Worm (Caenorhabditis elegans): ENCODE data around the gene mam-1.

The mam-1 gene

ce11 chrX:864293-864731 lies 23.9 kb downstream of the mam-1 start (continued):
- TF ChIP-seq snpc-4 (GFP tag; optimal IDR thresholded peaks at IDR 0.05) (no peak), snpc-4 (tag; optimal IDR thresholded peaks at IDR 0.05) (no peak), somi-1 (GFP tag; optimal IDR thresholded peaks at IDR 0.05) (peak; percentile 53), K11D2.4 (GFP tag; IDR thresholded peaks at IDR 0.05) (no peak; the same call in 1 of the 2 replicates), tbp1 (GFP tag; optimal IDR thresholded peaks at IDR 0.05) (no peak), die-1 (tag; optimal IDR thresholded peaks at IDR 0.05) (peak; percentile 31), let-526 (GFP tag; IDR thresholded peaks at IDR 0.05) (no peak), tbx-9 (tag; optimal IDR thresholded peaks at IDR 0.05; ENCODE audit: borderline replicate concordance) (no peak), ccch-3 (GFP tag; optimal IDR thresholded peaks at IDR 0.05) (no peak), ceh-100 (GFP tag; IDR thresholded peaks at IDR 0.05) (no peak), sdz-38 (tag; optimal IDR thresholded peaks at IDR 0.05) (no peak), T07F8.4 (tag; optimal IDR thresholded peaks at IDR 0.05) (no peak), nhr-179 (tag; optimal IDR thresholded peaks at IDR 0.05) (no peak), nfya-2 (GFP tag; IDR thresholded peaks at IDR 0.05) (no peak), rec-8 (tag; optimal IDR thresholded peaks at IDR 0.05) (no peak), ztf-26 (tag; optimal IDR thresholded peaks at IDR 0.05) (peak; percentile 84), snpc-3.4 (tag; optimal IDR thresholded peaks at IDR 0.05) (no peak), attf-5 (GFP tag; optimal IDR thresholded peaks at IDR 0.05) (no peak), lin-26 (GFP tag; IDR thresholded peaks at IDR 0.05) (peak; percentile 72; the same call in 1 of the 2 replicates), lin-40 (tag; optimal IDR thresholded peaks at IDR 0.05) (peak; percentile 80), F57A8.1 (GFP tag; optimal IDR thresholded peaks at IDR 0.05) (no peak), egl-44 (GFP tag; IDR thresholded peaks at IDR 0.05) (no peak), tlf-1 (GFP tag; optimal IDR thresholded peaks at IDR 0.05) (no peak), ztf-22 (GFP tag; optimal IDR thresholded peaks at IDR 0.05) (no peak), B0336.3 (GFP tag; IDR thresholded peaks at IDR 0.05) (no peak), repo-1 (tag; optimal IDR thresholded peaks at IDR 0.05) (no peak)

ce11 chrX:863478-863877 lies 24.7 kb downstream of the mam-1 start, which contains the start of gene cdo-1:
TSS of gene cdo-1 (minus strand) at chrX:863578.
- TF ChIP-seq ZK185.1 (tag; optimal IDR thresholded peaks at IDR 0.05; ENCODE audit: poor library complexity, severe bottlenecking) (no peak), snpc-3.4 (tag; optimal IDR thresholded peaks at IDR 0.05) (no peak), ztf-3 (GFP tag; optimal IDR thresholded peaks at IDR 0.05) (no peak), Y67H2A.10 (GFP tag; conservative IDR thresholded peaks at IDR 0.05) (no peak), somi-1 (GFP tag; optimal IDR thresholded peaks at IDR 0.05) (no peak), dpff-1 (tag; optimal IDR thresholded peaks at IDR 0.05) (no peak), nhr-80 (tag; optimal IDR thresholded peaks at IDR 0.05) (no peak), B0261.1 (tag; optimal IDR thresholded peaks at IDR 0.05) (no peak), snpc-1.1 (tag; optimal IDR thresholded peaks at IDR 0.05; ENCODE audit: insufficient read depth) (no peak), hlh-12 (tag; optimal IDR thresholded peaks at IDR 0.05) (no peak), egl-18 (GFP tag; IDR thresholded peaks at IDR 0.05) (no peak)

ce11 chrX:861378-861777 lies 26.8 kb downstream of the mam-1 start:
- TF ChIP-seq C06A6.2 (GFP tag; conservative IDR thresholded peaks at IDR 0.05) (no peak), T26A5.8 (tag; optimal IDR thresholded peaks at IDR 0.05) (no peak), ceh-27 (GFP tag; optimal IDR thresholded peaks at IDR 0.05) (no peak), T07F8.4 (tag; optimal IDR thresholded peaks at IDR 0.05) (no peak)

All from whole organism, young adult.